Worm (Caenorhabditis elegans): Measurements from ENCODE around the gene sfrp-1.

ce11 chrIV:6421183-6421635, 19.0 kb upstream of the sfrp-1 start, which contains the start of gene puf-11:
- TF ChIP-seq ama-1 (optimal IDR thresholded peaks at IDR 0.05) (no peak), elt-4 (tag; optimal IDR thresholded peaks at IDR 0.05) (no peak), rnt-1 (tag; optimal IDR thresholded peaks at IDR 0.05) (no peak), nfya-1 (tag; optimal IDR thresholded peaks at IDR 0.05) (no peak), ceh-22 (tag; optimal IDR thresholded peaks at IDR 0.05) (no peak), F13H6.1 (tag; optimal IDR thresholded peaks at IDR 0.05) (no peak), ets-4 (tag; optimal IDR thresholded peaks at IDR 0.05) (no peak), nhr-11 (tag; optimal IDR thresholded peaks at IDR 0.05) (no peak), pha-2 (tag; optimal IDR thresholded peaks at IDR 0.05) (no peak)

Measured in whole organism, late embryonic.